Fruit fly (Drosophila melanogaster) whole organism: Measurements from ENCODE around the gene ftz.

Experiments
- CG8478 ChIP-seq: fragments of >200 bp; optimal IDR thresholded peaks from 2 replicates; lab custom pipeline; 2018; ENCODE audit warnings: inconsistent platforms
- EcR ChIP-seq, 2 experiments: fragments of >200 bp; optimal IDR thresholded peaks; 2 replicates each; lab custom pipeline; 2017; ENCODE audit warnings: missing biosample characterization in 2 of 2, missing genetic modification characterization in 2 of 2, missing genetic modification reagents in 2 of 2
- pan ChIP-seq: fragments of >200 bp; optimal IDR thresholded peaks from 2 replicates; lab custom pipeline; 2017

DNA sequence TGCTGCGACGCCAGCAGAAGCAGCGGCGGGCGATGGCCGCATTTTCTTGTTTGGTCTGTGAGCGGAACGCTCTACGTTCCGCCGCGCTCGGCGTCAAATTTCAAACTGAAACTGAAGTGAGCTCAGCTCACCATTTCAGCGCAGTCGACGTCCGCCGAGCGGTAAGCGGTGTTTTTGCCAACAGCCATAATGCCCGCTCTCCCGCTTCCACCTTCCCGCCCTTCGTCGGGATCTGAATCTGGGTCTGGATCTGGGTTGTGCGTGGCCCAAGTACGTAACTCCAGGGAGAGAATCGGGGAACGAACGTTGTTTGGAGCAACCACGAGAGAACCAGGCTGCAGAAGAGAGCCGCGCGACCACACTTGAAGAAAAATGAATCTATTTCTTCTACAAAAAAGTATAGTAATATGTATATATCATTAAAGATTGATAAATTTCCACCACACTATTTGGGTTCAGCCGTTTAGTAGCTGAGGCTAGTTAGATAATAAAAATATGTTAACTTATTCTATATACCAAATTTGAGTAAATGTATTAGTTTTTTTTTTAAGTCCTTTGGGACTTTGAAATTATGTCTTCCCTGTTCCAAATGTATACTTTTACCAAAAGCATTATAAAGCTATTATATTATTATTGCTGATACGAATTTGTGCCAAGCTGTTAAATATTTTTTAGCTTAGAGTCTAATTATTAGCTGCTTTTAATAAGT is 47.7 kb upstream of the ftz start:
- TF ChIP-seq pan (lab: Kevin White, UChicago) (no peak), CG8478 (lab: Kevin White, UChicago) (no peak), EcR (GFP tag; optimal IDR thresholded peaks at IDR 0.05; lab: Kevin White, UChicago) (no peak)
